Worm (Caenorhabditis elegans) whole organism, L4 larva: ENCODE measurements around the gene rpl-16.

ENCODE experiments used
- egl-43 ChIP-seq: fragments of 200-800 bp; sonication (Bioruptor generic); IDR thresholded peaks from 2 replicates; pipeline ENCODE4 v1.3.6; 2022; ENCODE audit warnings: missing genetic modification reagents, missing genetic modification characterization, missing compliant biosample characterization
- fos-1 ChIP-seq: fragments of 150-350 bp; optimal IDR thresholded peaks from 2 replicates; lab custom pipeline; 2014; ENCODE audit warnings: missing biosample characterization, missing genetic modification characterization
- lin-15B ChIP-seq: fragments of 150-350 bp; sonication (generic microtip); optimal IDR thresholded peaks from 3 replicates; lab custom pipeline; 2014; ENCODE audit warnings: missing biosample characterization, missing genetic modification characterization
- pha-4 ChIP-seq, 2 experiments: fragments of 150-350 bp in 1 of 2; fragments of 200-800 bp in 1 of 2; sonication (Bioruptor generic) in 1 of 2; IDR thresholded peaks in 1 of 2; optimal IDR thresholded peaks in 1 of 2; 2 replicates each; pipeline versions ENCODE4 v1.3.6 to Lab custom; 2014 to 2022; ENCODE audit warnings: missing genetic modification characterization in 2 of 2, missing genetic modification reagents in 2 of 2, missing biosample characterization in 1 of 2, missing compliant biosample characterization in 1 of 2
- saeg-2 ChIP-seq: fragments of 200-800 bp; sonication (Bioruptor generic); IDR thresholded peaks from 2 replicates; pipeline ENCODE4 v1.3.6; 2022; ENCODE audit warnings: missing genetic modification reagents, missing genetic modification characterization, missing compliant biosample characterization
- snpc-4 ChIP-seq: fragments of 150-350 bp; optimal IDR thresholded peaks from 2 replicates; lab custom pipeline; 2014; ENCODE audit warnings: missing biosample characterization, missing genetic modification characterization
- unc-130 ChIP-seq: sonication (generic microtip); optimal IDR thresholded peaks from 2 replicates; lab custom pipeline; 2016; ENCODE audit warnings: missing genetic modification reagents, missing genetic modification characterization, missing compliant biosample characterization

DNA sequence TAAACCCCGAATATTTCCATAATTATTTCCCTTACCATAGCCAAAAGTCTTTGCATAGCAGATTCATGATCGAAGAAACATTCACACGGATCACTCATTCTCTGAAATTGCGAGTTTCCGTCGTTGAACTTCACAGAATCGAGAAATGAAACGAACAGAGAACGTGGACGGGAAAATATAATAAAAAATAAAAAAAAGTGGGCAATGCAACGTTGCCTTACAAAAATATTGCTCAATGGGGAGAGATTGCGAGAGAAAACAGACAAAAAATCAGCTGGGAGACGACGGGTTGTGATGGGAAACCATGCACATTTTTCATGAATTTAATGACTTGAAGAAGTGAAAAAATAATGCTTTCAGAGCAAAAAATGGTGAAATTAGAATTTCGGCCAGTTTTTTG is 33.8 kb downstream of the rpl-16 start, which contains the start of gene smim-14:
- TF ChIP-seq snpc-4 (tag; lab: Kevin White, UChicago) (no peak), egl-43 (GFP tag; lab: Robert Waterston, UW) (no peak), pha-4 (GFP tag; IDR thresholded peaks at IDR 0.05; lab: Robert Waterston, UW) (no peak), pha-4 (tag; optimal IDR thresholded peaks at IDR 0.05; lab: Kevin White, UChicago) (no peak), fos-1 (tag; lab: Kevin White, UChicago) (no peak), unc-130 (GFP tag; lab: Kevin White, UChicago) (no peak), saeg-2 (GFP tag; lab: Robert Waterston, UW) (no peak), lin-15B (tag; lab: Kevin White, UChicago) (no peak)
